Fruit fly (Drosophila melanogaster): ENCODE measurements around the gene CG34163.

- TF ChIP-seq Ets96B (tag; optimal IDR thresholded peaks at IDR 0.05), result no peak
- TF ChIP-seq fd59A (GFP tag; optimal IDR thresholded peaks at IDR 0.05), result no peak
- TF ChIP-seq eg (GFP tag; IDR thresholded peaks at IDR 0.05), result no peak
- TF ChIP-seq svp (GFP tag), result no peak
- no peak for TF ChIP-seq CG8119 (GFP tag; IDR thresholded peaks at IDR 0.05)
- no peak for TF ChIP-seq Sox102F (GFP tag; optimal IDR thresholded peaks at IDR 0.05)
- no peak for TF ChIP-seq Eip93F (GFP tag; optimal IDR thresholded peaks at IDR 0.05)
- no peak for TF ChIP-seq Hr4 (GFP tag; optimal IDR thresholded peaks at IDR 0.05)
- no peak for TF ChIP-seq CG31627 (GFP tag; optimal IDR thresholded peaks at IDR 0.05)
- no peak for TF ChIP-seq spab (GFP tag; optimal IDR thresholded peaks at IDR 0.05)
- no peak for TF ChIP-seq CG6163 (GFP tag; IDR thresholded peaks at IDR 0.05)
- TF ChIP-seq lz (GFP tag; optimal IDR thresholded peaks at IDR 0.05), result no peak
- no peak for TF ChIP-seq CG32006 (GFP tag; optimal IDR thresholded peaks at IDR 0.05)
These were observed 45.8 kb downstream of the CG34163 start, which contains the start of gene CG18788 for dm6 chr2L:12033890-12034289.

All from whole organism, prepupa.